Worm (Caenorhabditis elegans) whole organism, young adult: ENCODE results near the gene C44H4.6.
A peak's percentile ranks its signal among the peaks of the same experiment; 100 is the strongest.

ENCODE experiments used
- D2030.7 ChIP-seq: fragments of 200-800 bp; sonication (Bioruptor generic); IDR thresholded peaks from 2 replicates; pipeline ENCODE4 v1.3.6; 2022; ENCODE audit warnings: missing genetic modification reagents, missing genetic modification characterization, missing compliant biosample characterization
- Y95B8A.8 ChIP-seq: fragments of 200-800 bp; sonication (Bioruptor generic); IDR thresholded peaks from 2 replicates; pipeline ENCODE4 v1.3.6; 2022; ENCODE audit warnings: missing genetic modification reagents, missing genetic modification characterization, missing compliant biosample characterization
- ceh-27 ChIP-seq: fragments of 200-800 bp; sonication (Bioruptor generic); optimal IDR thresholded peaks from 2 replicates; lab custom pipeline; 2018; ENCODE audit warnings: mild to moderate bottlenecking, missing genetic modification characterization, moderate library complexity, missing compliant biosample characterization
- ceh-40 ChIP-seq: fragments of 200-800 bp; sonication (Bioruptor generic); IDR thresholded peaks from 2 replicates; pipeline ENCODE4 v1.3.6; 2022; ENCODE audit warnings: missing genetic modification characterization, missing compliant biosample characterization
- egl-18 ChIP-seq: fragments of 200-800 bp; sonication (Bioruptor generic); IDR thresholded peaks from 2 replicates; pipeline ENCODE4 v1.3.6; 2022; ENCODE audit warnings: missing genetic modification reagents, missing genetic modification characterization, missing compliant biosample characterization
- gei-17 ChIP-seq: fragments of 200-800 bp; sonication (Bioruptor generic); optimal IDR thresholded peaks from 2 replicates; lab custom pipeline; 2018; ENCODE audit warnings: mild to moderate bottlenecking, missing genetic modification characterization, missing compliant biosample characterization
- lsl-1 ChIP-seq: fragments of 200-800 bp; sonication (Bioruptor generic); optimal IDR thresholded peaks from 2 replicates; lab custom pipeline; 2018; ENCODE audit warnings: mild to moderate bottlenecking, missing genetic modification characterization, moderate library complexity, missing compliant biosample characterization
- mel-28 ChIP-seq: sonication (generic microtip); optimal IDR thresholded peaks from 2 replicates; lab custom pipeline; 2016; ENCODE audit warnings: borderline replicate concordance, mild to moderate bottlenecking, missing genetic modification characterization, missing compliant biosample characterization

Gene C44H4.6

ce11 chrX:14549709-14550199, 49.4 kb downstream of the C44H4.6 start, which contains the start of gene ram-5:
TSS of gene ram-5 (plus strand) at chrX:14550149.
- TF ChIP-seq gei-17 (GFP tag; lab: Kevin White, UChicago) (no peak), mel-28 (tag; lab: Kevin White, UChicago) (no peak), D2030.7 (GFP tag; lab: Robert Waterston, UW) (no peak), lsl-1 (no peak), Y95B8A.8 (no peak), ceh-40 (GFP tag; lab: Robert Waterston, UW) (no peak), ceh-27 (GFP tag; lab: Kevin White, UChicago) (peak; percentile 16), egl-18 (GFP tag; lab: Robert Waterston, UW) (no peak)
- TF ChIP-seq, all 124 proteins: peak for 1
